Worm (Caenorhabditis elegans) whole organism, young adult: ENCODE data around the gene W03F9.9.

Experiments used
- F22D6.2 ChIP-seq: sonication (generic microtip); optimal IDR thresholded peaks from 2 replicates; lab custom pipeline; 2016; ENCODE audit warnings: mild to moderate bottlenecking, missing genetic modification characterization, missing compliant biosample characterization
- F33H1.4 ChIP-seq: fragments of 200-800 bp; sonication (Bioruptor generic); IDR thresholded peaks from 2 replicates; pipeline ENCODE4 v1.3.6; 2022; ENCODE audit warnings: missing genetic modification reagents, missing genetic modification characterization, missing compliant biosample characterization
- F49E8.2 ChIP-seq: sonication (generic microtip); optimal IDR thresholded peaks from 3 replicates; lab custom pipeline; 2017; ENCODE audit warnings: missing genetic modification characterization, mild to moderate bottlenecking, missing compliant biosample characterization, antibody characterized with exemption, moderate library complexity; ENCODE audit not compliant: insufficient read depth
- F52B5.7 ChIP-seq: sonication (generic microtip); optimal IDR thresholded peaks from 2 replicates; lab custom pipeline; 2016; ENCODE audit warnings: mild to moderate bottlenecking, missing genetic modification characterization, missing compliant biosample characterization
- F55B11.4 ChIP-seq: sonication (generic microtip); optimal IDR thresholded peaks from 2 replicates; lab custom pipeline; 2016; ENCODE audit warnings: missing compliant biosample characterization, missing genetic modification characterization, borderline replicate concordance; ENCODE audit not compliant: insufficient read depth
- F57A8.1 ChIP-seq: fragments of 200-800 bp; sonication (Bioruptor generic); optimal IDR thresholded peaks from 2 replicates; lab custom pipeline; 2018; ENCODE audit warnings: mild to moderate bottlenecking, missing genetic modification characterization, moderate library complexity, missing compliant biosample characterization
- Y53F4B.3 ChIP-seq: fragments of 200-800 bp; sonication (Bioruptor generic); IDR thresholded peaks from 2 replicates; pipeline ENCODE4 v1.3.6; 2022; ENCODE audit warnings: missing genetic modification reagents, missing genetic modification characterization, missing compliant biosample characterization
- Y67H2A.10 ChIP-seq: fragments of 200-800 bp; sonication (Bioruptor generic); conservative IDR thresholded peaks from 2 replicates; pipeline ENCODE4 v1.3.6; 2022; ENCODE audit warnings: missing genetic modification reagents, missing genetic modification characterization, missing compliant biosample characterization
- Y95B8A.8 ChIP-seq: fragments of 200-800 bp; sonication (Bioruptor generic); IDR thresholded peaks from 2 replicates; pipeline ENCODE4 v1.3.6; 2022; ENCODE audit warnings: missing genetic modification reagents, missing genetic modification characterization, missing compliant biosample characterization
- attf-6 ChIP-seq: fragments of 200-800 bp; sonication (Bioruptor generic); IDR thresholded peaks from 2 replicates; pipeline ENCODE4 v1.3.6; 2022; ENCODE audit warnings: missing genetic modification reagents, missing genetic modification characterization, missing compliant biosample characterization
- cebp-2 ChIP-seq: fragments of 200-800 bp; sonication (Bioruptor generic); IDR thresholded peaks from 2 replicates; pipeline ENCODE4 v1.3.6; 2022; ENCODE audit warnings: missing genetic modification characterization, missing compliant biosample characterization
- ceh-58 ChIP-seq: fragments of 200-800 bp; sonication (Bioruptor generic); IDR thresholded peaks from 2 replicates; pipeline ENCODE4 v1.3.6; 2022; ENCODE audit warnings: missing genetic modification characterization, missing compliant biosample characterization
- ceh-79 ChIP-seq: sonication (generic microtip); optimal IDR thresholded peaks from 2 replicates; lab custom pipeline; 2017; ENCODE audit warnings: mild to moderate bottlenecking, missing genetic modification characterization, missing compliant biosample characterization
- ceh-91 ChIP-seq: fragments of 200-800 bp; sonication (Bioruptor generic); IDR thresholded peaks from 2 replicates; pipeline ENCODE4 v1.3.6; 2022; ENCODE audit warnings: missing genetic modification reagents, missing genetic modification characterization, missing compliant biosample characterization
- die-1 ChIP-seq: sonication (generic microtip); optimal IDR thresholded peaks from 2 replicates; lab custom pipeline; 2016; ENCODE audit warnings: missing genotype, mild to moderate bottlenecking, missing genetic modification characterization, missing compliant biosample characterization
- egl-18 ChIP-seq: fragments of 200-800 bp; sonication (Bioruptor generic); IDR thresholded peaks from 2 replicates; pipeline ENCODE4 v1.3.6; 2022; ENCODE audit warnings: missing genetic modification reagents, missing genetic modification characterization, missing compliant biosample characterization
- egl-44 ChIP-seq: fragments of 200-800 bp; sonication (Bioruptor generic); IDR thresholded peaks from 2 replicates; pipeline ENCODE4 v1.3.6; 2022; ENCODE audit warnings: missing genetic modification reagents, missing genetic modification characterization, missing compliant biosample characterization
- ekl-4 ChIP-seq: fragments of 200-800 bp; sonication (Bioruptor generic); IDR thresholded peaks from 2 replicates; pipeline ENCODE4 v1.3.6; 2022; ENCODE audit warnings: missing genetic modification reagents, missing genetic modification characterization, missing compliant biosample characterization
- him-1 ChIP-seq: sonication (generic microtip); optimal IDR thresholded peaks from 2 replicates; lab custom pipeline; 2016; ENCODE audit warnings: missing genotype, missing genetic modification reagents, missing genetic modification characterization, missing compliant biosample characterization
- hlh-26 ChIP-seq: fragments of 200-800 bp; sonication (Bioruptor generic); conservative IDR thresholded peaks from 2 replicates; pipeline ENCODE4 v1.3.6; 2022; ENCODE audit warnings: missing genetic modification reagents, missing genetic modification characterization, missing compliant biosample characterization
- hmg-1.2 ChIP-seq: fragments of 200-800 bp; sonication (Bioruptor generic); IDR thresholded peaks from 2 replicates; pipeline ENCODE4 v1.3.6; 2022; ENCODE audit warnings: missing genetic modification reagents, missing genetic modification characterization, missing compliant biosample characterization
- hmg-20 ChIP-seq: fragments of 200-800 bp; sonication (Bioruptor generic); IDR thresholded peaks from 2 replicates; pipeline ENCODE4 v1.3.6; 2022; ENCODE audit warnings: missing genetic modification reagents, missing genetic modification characterization, missing compliant biosample characterization
- hsf-1 ChIP-seq: fragments of 200-800 bp; sonication (Bioruptor generic); IDR thresholded peaks from 2 replicates; pipeline ENCODE4 v1.3.6; 2022; ENCODE audit warnings: missing genetic modification reagents, missing genetic modification characterization, missing compliant biosample characterization
- lin-35 ChIP-seq, 3 experiments: fragments of 150-350 bp in 2 of 3; sonication (generic microtip) in 1 of 3; optimal IDR thresholded peaks; 2 replicates each; lab custom pipeline; 2014 to 2018; ENCODE audit warnings: missing biosample characterization in 3 of 3, missing genetic modification characterization in 3 of 3, missing genetic modification reagents in 3 of 3
- lir-1 ChIP-seq: fragments of 200-800 bp; sonication (Bioruptor generic); conservative IDR thresholded peaks from 2 replicates; pipeline ENCODE4 v1.3.6; 2022; ENCODE audit warnings: missing genetic modification reagents, missing genetic modification characterization, missing compliant biosample characterization
- lsl-1 ChIP-seq: fragments of 200-800 bp; sonication (Bioruptor generic); optimal IDR thresholded peaks from 2 replicates; lab custom pipeline; 2018; ENCODE audit warnings: mild to moderate bottlenecking, missing genetic modification characterization, moderate library complexity, missing compliant biosample characterization
- lsy-27 ChIP-seq: sonication (generic microtip); optimal IDR thresholded peaks from 2 replicates; lab custom pipeline; 2017; ENCODE audit warnings: missing genetic modification characterization, mild to moderate bottlenecking, missing compliant biosample characterization, antibody characterized with exemption, missing genotype, borderline replicate concordance; ENCODE audit not compliant: insufficient read depth
- madf-3 ChIP-seq: fragments of 200-800 bp; sonication (Bioruptor generic); IDR thresholded peaks from 2 replicates; pipeline ENCODE4 v1.3.6; 2022; ENCODE audit warnings: missing genetic modification reagents, missing genetic modification characterization, missing compliant biosample characterization
- madf-8 ChIP-seq: fragments of 200-800 bp; sonication (Bioruptor generic); conservative IDR thresholded peaks from 2 replicates; pipeline ENCODE4 v1.3.6; 2022; ENCODE audit warnings: missing genetic modification reagents, missing genetic modification characterization, missing compliant biosample characterization
- mel-28 ChIP-seq: sonication (generic microtip); optimal IDR thresholded peaks from 2 replicates; lab custom pipeline; 2016; ENCODE audit warnings: borderline replicate concordance, mild to moderate bottlenecking, missing genetic modification characterization, missing compliant biosample characterization
- mxl-1 ChIP-seq: sonication (generic microtip); optimal IDR thresholded peaks from 2 replicates; lab custom pipeline; 2016; ENCODE audit warnings: missing genetic modification characterization, missing compliant biosample characterization
- nfya-1 ChIP-seq: sonication (generic microtip); optimal IDR thresholded peaks from 2 replicates; lab custom pipeline; 2017; ENCODE audit warnings: antibody characterized with exemption, missing compliant biosample characterization, missing genetic modification characterization, borderline replicate concordance; ENCODE audit not compliant: insufficient read depth
- nfyb-1 ChIP-seq: fragments of 200-800 bp; sonication (Bioruptor generic); IDR thresholded peaks from 2 replicates; pipeline ENCODE4 v1.3.6; 2022; ENCODE audit warnings: missing genetic modification reagents, missing genetic modification characterization, missing compliant biosample characterization
- nhr-179 ChIP-seq: sonication (generic microtip); optimal IDR thresholded peaks from 2 replicates; lab custom pipeline; 2016; ENCODE audit warnings: mild to moderate bottlenecking, missing genetic modification characterization, missing compliant biosample characterization
- pbrm-1 ChIP-seq: fragments of 200-800 bp; sonication (Bioruptor generic); IDR thresholded peaks from 2 replicates; pipeline ENCODE4 v1.3.6; 2022; ENCODE audit warnings: missing genetic modification reagents, missing genetic modification characterization, missing compliant biosample characterization
- pha-4 ChIP-seq: fragments of 150-350 bp; sonication (generic microtip); optimal IDR thresholded peaks from 2 replicates; lab custom pipeline; 2014; ENCODE audit warnings: missing biosample characterization, missing genetic modification reagents, missing genetic modification characterization
- snpc-1.3 ChIP-seq: sonication (generic microtip); optimal IDR thresholded peaks from 2 replicates; lab custom pipeline; 2017; ENCODE audit warnings: missing genetic modification characterization, mild to moderate bottlenecking, missing compliant biosample characterization, antibody characterized with exemption, moderate library complexity, missing genotype, missing genetic modification reagents; ENCODE audit not compliant: insufficient read depth
- snpc-4 ChIP-seq, 5 experiments: fragments of 150-350 bp in 1 of 5; sonication (generic microtip) in 4 of 5; optimal IDR thresholded peaks; 2 replicates each; lab custom pipeline; 2014 to 2018; ENCODE audit warnings: missing genetic modification characterization in 5 of 5, missing biosample characterization in 3 of 5, antibody characterized with exemption in 2 of 5, mild to moderate bottlenecking in 2 of 5, missing compliant biosample characterization in 2 of 5, missing genotype in 2 of 5, moderate library complexity in 2 of 5, missing genetic modification reagents in 1 of 5
- sptf-2 ChIP-seq: fragments of 200-800 bp; sonication (Bioruptor generic); optimal IDR thresholded peaks from 2 replicates; lab custom pipeline; 2018; ENCODE audit warnings: mild to moderate bottlenecking, missing genetic modification characterization, missing compliant biosample characterization
- tlf-1 ChIP-seq: fragments of 200-800 bp; sonication (Bioruptor generic); optimal IDR thresholded peaks from 2 replicates; lab custom pipeline; 2018; ENCODE audit warnings: mild to moderate bottlenecking, missing genetic modification characterization, missing compliant biosample characterization
- unc-130 ChIP-seq: sonication (generic microtip); optimal IDR thresholded peaks from 2 replicates; lab custom pipeline; 2016; ENCODE audit warnings: missing genetic modification reagents, missing genetic modification characterization, missing compliant biosample characterization
- xnd-1 ChIP-seq: sonication (generic microtip); optimal IDR thresholded peaks from 2 replicates; lab custom pipeline; 2016; ENCODE audit warnings: missing genotype, missing genetic modification reagents, missing genetic modification characterization, missing compliant biosample characterization
- zfh-2 ChIP-seq: fragments of 200-800 bp; sonication (Bioruptor generic); conservative IDR thresholded peaks from 2 replicates; pipeline ENCODE4 v1.3.6; 2022; ENCODE audit warnings: missing genetic modification reagents, missing genetic modification characterization, missing compliant biosample characterization
- zim-3 ChIP-seq: sonication (generic microtip); optimal IDR thresholded peaks from 2 replicates; lab custom pipeline; 2017; ENCODE audit warnings: mild to moderate bottlenecking, missing genetic modification characterization, moderate library complexity, missing compliant biosample characterization
- ztf-18 ChIP-seq: sonication (generic microtip); optimal IDR thresholded peaks from 2 replicates; lab custom pipeline; 2016; ENCODE audit warnings: missing genotype, mild to moderate bottlenecking, missing genetic modification characterization, missing compliant biosample characterization
- ztf-22 ChIP-seq: fragments of 200-800 bp; sonication (Bioruptor generic); optimal IDR thresholded peaks from 2 replicates; lab custom pipeline; 2018; ENCODE audit warnings: mild to moderate bottlenecking, missing genetic modification characterization, moderate library complexity, missing compliant biosample characterization

W03F9.9 gene

DNA sequence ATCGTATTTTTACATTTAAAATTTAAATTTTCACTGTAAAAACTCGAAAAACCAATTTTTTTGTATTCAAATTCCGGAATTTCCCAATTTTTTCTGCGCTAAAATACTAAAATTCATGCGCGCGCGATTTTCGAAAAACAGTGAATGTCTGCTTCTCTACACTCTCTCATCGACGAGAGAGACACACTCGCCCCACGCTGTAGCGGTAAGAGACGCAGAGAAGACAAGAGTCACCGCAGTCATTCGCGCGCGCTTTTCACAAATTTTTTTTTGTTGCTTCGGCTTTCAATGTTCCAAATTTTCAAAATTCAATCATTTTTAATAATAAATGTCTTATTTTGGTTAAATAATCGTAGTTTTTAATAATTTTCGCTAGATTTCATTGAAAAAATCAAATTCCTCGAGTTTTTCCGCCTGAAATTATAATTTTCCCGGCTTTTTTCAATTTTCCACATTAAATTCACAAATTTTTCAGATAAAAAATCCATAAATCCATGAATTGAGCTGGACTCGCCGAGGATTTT is 47.1 kb downstream of the W03F9.9 start, which contains the start of gene arid-1 (continued):
- TF ChIP-seq F49E8.2 (tag; lab: Kevin White, UChicago) (peak; percentile 32), hlh-26 (GFP tag; lab: Robert Waterston, UW) (no peak), ztf-22 (GFP tag; lab: Kevin White, UChicago) (no peak), ztf-18 (tag; lab: Kevin White, UChicago) (peak; percentile 62), hsf-1 (GFP tag; lab: Robert Waterston, UW) (0 out of 2 replicates have a peak, but pooled peaks have one; percentile 9), lir-1 (GFP tag; lab: Robert Waterston, UW) (no peak), hmg-1.2 (peak; percentile 99), F57A8.1 (no peak), lsl-1 (peak; percentile 53), egl-18 (GFP tag; lab: Robert Waterston, UW) (no peak), attf-6 (GFP tag; lab: Robert Waterston, UW) (no peak), Y53F4B.3 (GFP tag; lab: Robert Waterston, UW) (no peak), madf-8 (GFP tag; lab: Robert Waterston, UW) (peak; percentile 62), mxl-1 (no peak), ceh-91 (GFP tag; lab: Robert Waterston, UW) (peak; percentile 58; the same call in 1 of the 2 replicates), Y67H2A.10 (GFP tag; lab: Robert Waterston, UW) (no peak), unc-130 (GFP tag; lab: Kevin White, UChicago) (peak; percentile 11), F55B11.4 (tag; lab: Kevin White, UChicago) (no peak), madf-3 (no peak), cebp-2 (GFP tag; lab: Robert Waterston, UW) (no peak), ceh-79 (no peak), nhr-179 (tag; lab: Kevin White, UChicago) (no peak), him-1 (tag; lab: Kevin White, UChicago) (peak; percentile 37), lin-35 (GFP tag; optimal IDR thresholded peaks at IDR 0.05; lab: Kevin White, UChicago) (peak in 1 of 3 experiments; percentile 39), zim-3 (no peak), pbrm-1 (GFP tag; lab: Robert Waterston, UW) (peak; percentile 29; the same call in 1 of the 2 replicates), ceh-58 (GFP tag; lab: Robert Waterston, UW) (no peak), pha-4 (no peak), egl-44 (GFP tag; lab: Robert Waterston, UW) (no peak), nfya-1 (no peak), lsy-27 (no peak), F33H1.4 (GFP tag; lab: Robert Waterston, UW) (peak; percentile 62), mel-28 (tag; lab: Kevin White, UChicago) (no peak), xnd-1 (tag; lab: Kevin White, UChicago) (peak; percentile 46), snpc-1.3 (tag; lab: Kevin White, UChicago) (peak; percentile 23), sptf-2 (GFP tag; lab: Kevin White, UChicago) (no peak), zfh-2 (GFP tag; lab: Robert Waterston, UW) (no peak), Y95B8A.8 (GFP tag; lab: Robert Waterston, UW) (0 out of 2 replicates have a peak, but pooled peaks have one; percentile 11), ekl-4 (GFP tag; lab: Robert Waterston, UW) (no peak), F52B5.7 (tag; lab: Kevin White, UChicago) (no peak), snpc-4 (GFP tag; optimal IDR thresholded peaks at IDR 0.05; lab: Kevin White, UChicago) (no peak), snpc-4 (tag; optimal IDR thresholded peaks at IDR 0.05; lab: Kevin White, UChicago) (peak in 3 of 4 experiments; percentile 8 to 27 (median 17)), nfyb-1 (GFP tag; lab: Robert Waterston, UW) (0 out of 2 replicates have a peak, but pooled peaks have one; percentile 41), tlf-1 (GFP tag; lab: Kevin White, UChicago) (no peak), die-1 (tag; lab: Kevin White, UChicago) (no peak), F22D6.2 (tag; lab: Kevin White, UChicago) (no peak), hmg-20 (no peak)
